Worm (Caenorhabditis elegans): Measurements from ENCODE around the gene spp-3.

spp-3 gene

DNA sequence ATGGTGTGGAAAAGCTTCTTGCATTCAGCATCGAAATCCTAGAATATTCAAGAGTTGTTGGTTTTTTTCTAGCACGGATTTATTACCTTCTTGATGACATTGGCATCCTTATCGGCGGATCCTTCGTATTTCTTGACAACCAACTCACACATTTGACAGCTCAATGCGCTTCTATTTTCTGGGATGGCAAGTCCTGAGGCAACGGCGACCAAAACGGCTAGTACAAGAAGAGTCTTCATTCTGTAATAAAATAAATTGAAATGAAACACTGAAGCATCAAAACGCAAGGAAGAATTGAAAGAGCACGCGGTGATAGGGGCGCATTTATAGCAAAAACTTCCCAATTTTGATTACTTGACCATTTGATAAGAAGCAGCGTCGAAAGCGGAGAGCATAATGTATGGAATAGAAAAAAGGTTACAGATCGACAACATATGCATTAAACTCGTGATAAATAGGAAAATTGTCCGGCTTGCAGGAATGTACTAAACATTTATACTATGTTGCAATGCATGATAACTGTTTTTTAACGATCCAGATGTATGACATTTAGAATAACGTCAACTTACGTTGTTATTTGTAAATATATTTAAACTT is 5.1 kb upstream of the spp-3 start, which contains the start of gene spp-5 (continued):
- TF ChIP-seq lin-15B (tag; optimal IDR thresholded peaks at IDR 0.05): no peak
- peak in 1 of 2 experiments; percentile 6 for TF ChIP-seq mdl-1 (tag; optimal IDR thresholded peaks at IDR 0.05)
- TF ChIP-seq blmp-1 (tag; optimal IDR thresholded peaks at IDR 0.05): no peak
- TF ChIP-seq tlp-1 (tag; optimal IDR thresholded peaks at IDR 0.05): no peak
- TF ChIP-seq dpl-1 (GFP tag; optimal IDR thresholded peaks at IDR 0.05): no peak
- no peak for TF ChIP-seq Y116A8C.19 (tag; optimal IDR thresholded peaks at IDR 0.05; ENCODE audit: borderline replicate concordance)
- no peak for TF ChIP-seq nhr-85 (tag)
- no peak for TF ChIP-seq fkh-8 (tag; optimal IDR thresholded peaks at IDR 0.05)

DNA sequence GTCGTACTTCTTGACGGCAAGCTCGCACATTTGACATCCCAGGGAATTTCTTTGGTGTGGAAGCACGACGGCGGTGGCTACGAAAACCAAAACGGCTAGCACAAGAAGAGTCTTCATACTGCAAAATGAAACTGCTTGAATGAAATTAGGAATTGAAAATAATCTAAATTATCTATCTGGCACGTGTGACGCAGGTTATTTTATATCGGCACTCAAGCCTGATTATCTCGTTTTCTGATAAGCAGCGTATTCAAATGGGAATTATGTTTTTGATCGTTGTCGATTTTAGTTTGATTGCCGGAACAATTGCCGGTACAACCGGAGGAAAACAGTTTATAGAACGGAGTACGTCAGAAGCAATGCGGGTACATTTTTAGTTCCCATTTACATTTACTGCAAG is 3.5 kb upstream of the spp-3 start, which contains the start of gene spp-4:
spp-4 (minus strand) TSS at position 118 of the 400 bp plus-strand sequence.
- TF ChIP-seq elt-2 (tag; optimal IDR thresholded peaks at IDR 0.05) (peak; percentile 72), egl-13 (tag; optimal IDR thresholded peaks at IDR 0.05) (no peak)

DNA sequence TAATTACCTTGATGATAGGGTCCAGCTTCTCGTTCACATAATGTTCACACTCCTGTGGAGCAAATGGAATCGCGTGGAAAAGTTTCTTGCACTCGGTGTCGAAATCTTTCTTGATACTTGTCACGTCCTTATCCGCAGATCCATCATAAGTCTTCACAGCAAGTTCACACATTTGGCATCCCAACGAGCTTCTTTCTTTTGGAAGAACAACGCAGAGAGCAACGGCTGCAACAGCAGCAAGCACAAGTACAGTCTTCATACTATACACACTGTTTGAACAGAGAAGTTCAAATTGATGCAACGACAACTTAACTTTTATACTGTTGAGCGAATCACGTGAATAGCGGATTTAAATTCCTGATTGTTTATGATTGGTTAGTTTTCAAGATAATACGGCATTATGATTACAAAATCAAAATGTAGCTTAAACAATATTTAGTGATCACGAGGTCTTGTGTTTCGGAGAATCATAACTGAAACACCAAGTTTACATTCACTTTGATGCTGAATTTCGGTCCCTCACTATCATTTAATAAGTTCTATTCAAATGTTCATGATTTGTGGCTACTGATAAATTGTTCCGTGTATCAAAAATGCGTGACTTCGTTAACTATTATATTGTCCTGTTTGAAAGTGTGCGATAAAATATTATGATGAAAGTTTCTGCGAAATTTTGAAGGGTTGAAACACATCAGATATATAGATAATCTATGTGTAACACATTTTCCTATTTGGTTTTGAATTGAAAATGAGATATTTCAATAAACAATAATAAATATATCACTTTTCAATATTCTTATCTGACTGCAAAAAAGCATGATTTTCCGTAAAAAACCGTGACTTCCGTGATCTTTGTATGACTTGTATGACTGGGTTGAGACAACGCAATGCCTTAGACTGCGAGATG is 1.6 kb upstream of the spp-3 start, which contains the start of the genes spp-2 and spp-6:
spp-2 (minus strand) TSS at position 334 of the 907 bp plus-strand sequence.
spp-6 (plus strand) TSS at position 857 of the 907 bp plus-strand sequence.
- TF ChIP-seq fkh-10 (GFP tag; optimal IDR thresholded peaks at IDR 0.05): no peak
- TF ChIP-seq aha-1 (tag; optimal IDR thresholded peaks at IDR 0.05): no peak
- TF ChIP-seq C04F5.9 (tag; optimal IDR thresholded peaks at IDR 0.05): no peak
- no peak for TF ChIP-seq zip-4 (GFP tag; optimal IDR thresholded peaks at IDR 0.05)
- no peak for TF ChIP-seq alr-1 (tag; optimal IDR thresholded peaks at IDR 0.05; ENCODE audit: borderline replicate concordance)
- no peak for TF ChIP-seq lin-39 (tag; optimal IDR thresholded peaks at IDR 0.05)
- TF ChIP-seq jun-1 (tag; optimal IDR thresholded peaks at IDR 0.05): peak; percentile 18
- no peak for TF ChIP-seq ceh-63 (GFP tag; optimal IDR thresholded peaks at IDR 0.05)
- TF ChIP-seq efl-1 (optimal IDR thresholded peaks at IDR 0.05): no peak
- TF ChIP-seq efl-1 (GFP tag; optimal IDR thresholded peaks at IDR 0.05 in 1 of 2): no peak
- TF ChIP-seq lin-14 (GFP tag; optimal IDR thresholded peaks at IDR 0.05): no peak
- TF ChIP-seq efl-3 (GFP tag; optimal IDR thresholded peaks at IDR 0.05): no peak
- no peak for TF ChIP-seq lin-13 (GFP tag; optimal IDR thresholded peaks at IDR 0.05)
- TF ChIP-seq ets-5 (GFP tag; IDR thresholded peaks at IDR 0.05): no peak
- peak; percentile 29 for TF ChIP-seq nhr-71 (tag; optimal IDR thresholded peaks at IDR 0.05)
- no peak for TF ChIP-seq snu-23 (GFP tag; optimal IDR thresholded peaks at IDR 0.05)
- TF ChIP-seq aly-2 (tag; optimal IDR thresholded peaks at IDR 0.05): no peak
- no peak for TF ChIP-seq hlh-4 (tag; optimal IDR thresholded peaks at IDR 0.05)
- no peak for TF ChIP-seq ceh-82 (tag; optimal IDR thresholded peaks at IDR 0.05)
- peak; percentile 39 for TF ChIP-seq pqm-1 (tag; optimal IDR thresholded peaks at IDR 0.05)
- TF ChIP-seq ama-1 (optimal IDR thresholded peaks at IDR 0.05): peak; percentile 52
- peak in 1 of 2 experiments; percentile 36 for TF ChIP-seq lin-35 (GFP tag; optimal IDR thresholded peaks at IDR 0.05)
- TF ChIP-seq elt-2 (tag; optimal IDR thresholded peaks at IDR 0.05): peak; percentile 85
- no peak for TF ChIP-seq C34B4.2 (tag; optimal IDR thresholded peaks at IDR 0.05)
- TF ChIP-seq ceh-8 (GFP tag; optimal IDR thresholded peaks at IDR 0.05): no peak

DNA sequence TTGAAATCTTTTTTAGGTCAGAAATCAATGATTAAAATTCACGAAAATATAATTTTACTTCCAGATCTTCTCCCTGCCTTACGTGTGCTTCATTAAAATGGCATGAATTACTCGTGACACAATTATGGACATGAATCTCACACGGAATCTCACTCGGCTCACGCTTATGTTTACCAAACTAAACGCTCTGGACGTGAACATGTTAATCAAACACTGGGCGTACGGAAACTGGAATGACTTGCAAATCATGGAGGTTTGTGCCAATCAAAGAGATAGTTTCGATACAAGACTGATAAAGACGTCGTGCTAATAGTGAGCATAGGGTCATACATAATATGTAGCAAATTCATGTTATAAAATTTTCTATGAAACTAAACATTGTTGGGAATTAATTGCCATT is 589 bp downstream of the spp-3 start:
- TF ChIP-seq efl-1 (optimal IDR thresholded peaks at IDR 0.05): no peak
- peak in 1 of 2 experiments; percentile 16 for TF ChIP-seq efl-1 (GFP tag; optimal IDR thresholded peaks at IDR 0.05 in 1 of 2)
- no peak for TF ChIP-seq lin-13 (GFP tag; optimal IDR thresholded peaks at IDR 0.05)
- TF ChIP-seq elt-2 (tag; optimal IDR thresholded peaks at IDR 0.05): peak; percentile 40
